Worm (Caenorhabditis elegans): ENCODE measurements around the gene flwr-1.
A peak's percentile ranks its signal among the peaks of the same experiment; 100 is the strongest.

The flwr-1 gene

ce11 chrX:14978756-14979155 is 8.7 kb upstream of the flwr-1 start (continued):
- peak; percentile 32 for TF ChIP-seq ztf-7 (tag; optimal IDR thresholded peaks at IDR 0.05)
- peak; percentile 27 for TF ChIP-seq T20F7.1 (GFP tag; optimal IDR thresholded peaks at IDR 0.05)
- TF ChIP-seq zip-2 (tag; optimal IDR thresholded peaks at IDR 0.05) = no peak
- TF ChIP-seq mep-1 (tag; optimal IDR thresholded peaks at IDR 0.05) = peak; percentile 62
- no peak for TF ChIP-seq ces-1 (GFP tag; optimal IDR thresholded peaks at IDR 0.05)
- no peak for TF ChIP-seq nhr-102 (tag; optimal IDR thresholded peaks at IDR 0.05)
- TF ChIP-seq ZK337.2 (GFP tag; IDR thresholded peaks at IDR 0.05) = no peak
- peak; percentile 19 for TF ChIP-seq hlh-30 (tag; optimal IDR thresholded peaks at IDR 0.05; ENCODE audit: insufficient read depth)
- peak in 1 of 2 experiments; percentile 64 for TF ChIP-seq lsy-2 (tag; optimal IDR thresholded peaks at IDR 0.05)
- TF ChIP-seq fkh-10 (GFP tag; optimal IDR thresholded peaks at IDR 0.05) = no peak
- no peak for TF ChIP-seq hmg-1.1 (GFP tag; IDR thresholded peaks at IDR 0.05)
- TF ChIP-seq lin-13 (GFP tag; optimal IDR thresholded peaks at IDR 0.05) = peak; percentile 58
- no peak for TF ChIP-seq nhr-11 (tag; optimal IDR thresholded peaks at IDR 0.05)
- TF ChIP-seq hlh-11 (tag; optimal IDR thresholded peaks at IDR 0.05) = peak; percentile 13
- no peak for TF ChIP-seq nhr-42 (GFP tag; IDR thresholded peaks at IDR 0.05)
- no peak for TF ChIP-seq php-3 (GFP tag; IDR thresholded peaks at IDR 0.05)

DNA sequence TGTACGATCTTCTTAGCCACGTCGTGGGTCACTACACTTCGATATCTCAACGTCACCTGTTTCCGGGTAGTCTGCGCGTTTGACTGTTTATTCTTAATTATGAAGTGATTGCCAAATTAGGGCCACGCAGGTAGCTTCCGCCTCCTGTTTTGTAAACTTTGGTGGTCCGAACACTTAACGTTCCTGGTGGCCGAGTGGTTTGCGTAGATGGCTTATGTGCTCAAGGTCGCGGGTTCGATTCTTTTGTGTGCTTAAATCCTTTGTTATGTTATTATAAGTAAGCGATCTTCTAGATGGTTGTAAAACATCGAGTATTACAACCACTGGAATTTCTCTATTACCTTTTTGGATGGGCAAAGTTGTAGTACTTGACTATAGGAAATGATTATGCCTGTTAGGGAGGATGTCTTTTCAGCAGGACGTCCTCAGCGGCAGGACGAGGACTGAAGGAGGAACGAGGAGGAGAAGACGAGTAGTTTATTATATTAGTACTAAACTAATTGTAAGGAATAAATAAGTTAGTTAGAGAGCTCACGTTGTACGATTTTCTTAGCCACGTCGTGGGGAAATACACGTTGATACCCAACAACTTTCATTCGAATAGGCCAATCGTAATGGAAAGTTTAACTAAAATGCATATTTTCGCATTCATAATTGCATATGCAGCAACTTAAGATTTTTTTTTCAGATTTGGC is 6.9 kb upstream of the flwr-1 start:
- TF ChIP-seq aha-1 (tag) (peak; percentile 91), ces-1 (GFP tag; optimal IDR thresholded peaks at IDR 0.05) (peak; percentile 44), unc-39 (tag; optimal IDR thresholded peaks at IDR 0.05) (no peak), snpc-1.2 (GFP tag; IDR thresholded peaks at IDR 0.05) (0 out of 2 replicates have a peak, but pooled peaks have one; percentile 35), mes-2 (tag; optimal IDR thresholded peaks at IDR 0.05; ENCODE audit: poor library complexity, severe bottlenecking) (peak; percentile 14), lin-15B (tag; optimal IDR thresholded peaks at IDR 0.05) (no peak), lim-7 (GFP tag; IDR thresholded peaks at IDR 0.05) (0 out of 2 replicates have a peak, but pooled peaks have one; percentile 13), hif-1 (tag; optimal IDR thresholded peaks at IDR 0.05) (no peak), zfp-2 (tag; optimal IDR thresholded peaks at IDR 0.05) (no peak), F26F4.8 (GFP tag; conservative IDR thresholded peaks at IDR 0.05) (0 out of 2 replicates have a peak, but pooled peaks have one; percentile 19), ceh-82 (tag; optimal IDR thresholded peaks at IDR 0.05) (no peak)

- TF ChIP-seq nhr-10 (tag; optimal IDR thresholded peaks at IDR 0.05) = no peak
- no peak for TF ChIP-seq dmd-8 (GFP tag; IDR thresholded peaks at IDR 0.05)
- no peak for TF ChIP-seq zip-11 (GFP tag; IDR thresholded peaks at IDR 0.05)
- TF ChIP-seq lsy-2 (tag; optimal IDR thresholded peaks at IDR 0.05) = peak; percentile 17 to 70
- peak; percentile 86 for TF ChIP-seq mep-1 (tag; optimal IDR thresholded peaks at IDR 0.05)
- no peak for TF ChIP-seq ama-1 (optimal IDR thresholded peaks at IDR 0.05)
- TF ChIP-seq jun-1 (tag; optimal IDR thresholded peaks at IDR 0.05) = peak; percentile 60
- peak; percentile 0 for TF ChIP-seq ztf-7 (tag; optimal IDR thresholded peaks at IDR 0.05)
- TF ChIP-seq nhr-48 (tag; optimal IDR thresholded peaks at IDR 0.05) = peak; percentile 8
- TF ChIP-seq Y75B8A.6 (GFP tag; IDR thresholded peaks at IDR 0.05) = no peak
- TF ChIP-seq F44E2.7 (GFP tag; IDR thresholded peaks at IDR 0.05) = no peak
- no peak for TF ChIP-seq F26F4.8 (GFP tag; conservative IDR thresholded peaks at IDR 0.05)
- peak; percentile 68 for TF ChIP-seq lin-38 (GFP tag; IDR thresholded peaks at IDR 0.05)
- TF ChIP-seq ceh-32 (tag; optimal IDR thresholded peaks at IDR 0.05; ENCODE audit: poor library complexity) = no peak
- TF ChIP-seq nhr-42 (GFP tag; IDR thresholded peaks at IDR 0.05) = no peak
- no peak for TF ChIP-seq madf-5 (GFP tag; IDR thresholded peaks at IDR 0.05)
- TF ChIP-seq mes-2 (tag; optimal IDR thresholded peaks at IDR 0.05; ENCODE audit: poor library complexity, severe bottlenecking) = peak; percentile 69
- TF ChIP-seq gei-8 (GFP tag; optimal IDR thresholded peaks at IDR 0.05) = no peak
- TF ChIP-seq set-16 (GFP tag; IDR thresholded peaks at IDR 0.05) = no peak
- peak; percentile 60 for TF ChIP-seq lin-13 (GFP tag; optimal IDR thresholded peaks at IDR 0.05)
- TF ChIP-seq hif-1 (tag; optimal IDR thresholded peaks at IDR 0.05) = peak in 1 of 2 experiments; percentile 61
- TF ChIP-seq R02D3.7 (tag; optimal IDR thresholded peaks at IDR 0.05) = no peak
- peak; percentile 70 for TF ChIP-seq hlh-30 (tag; optimal IDR thresholded peaks at IDR 0.05; ENCODE audit: insufficient read depth)
- TF ChIP-seq attf-4 (tag; optimal IDR thresholded peaks at IDR 0.05) = no peak
- no peak for TF ChIP-seq lin-1 (GFP tag; IDR thresholded peaks at IDR 0.05)
- no peak for TF ChIP-seq dmd-9 (GFP tag; IDR thresholded peaks at IDR 0.05)
- no peak for TF ChIP-seq madf-9 (GFP tag; conservative IDR thresholded peaks at IDR 0.05)
- peak; percentile 72 for TF ChIP-seq T20F7.1 (GFP tag; optimal IDR thresholded peaks at IDR 0.05)
- TF ChIP-seq nhr-237 (tag; optimal IDR thresholded peaks at IDR 0.05) = no peak
- no peak for TF ChIP-seq ZK337.2 (GFP tag; IDR thresholded peaks at IDR 0.05)
Measured at ce11 chrX:14975467-14976167, 5.5 kb upstream of the flwr-1 start, which contains the start of gene F20D1.3. Gene F20D1.3, plus strand, starts transcription at chrX:14976117.
